Worm (Caenorhabditis elegans): ENCODE measurements around the gene slc-25A18.2.

Gene slc-25A18.2

ce11 chrIV:7486201-7486947 lies 11.5 kb downstream of the slc-25A18.2 start, which contains the start of the genes his-61 and his-62 (continued):
- no peak for TF ChIP-seq unc-62 (GFP tag; optimal IDR thresholded peaks at IDR 0.05)
- TF ChIP-seq egl-27 (tag; optimal IDR thresholded peaks at IDR 0.05): no peak
- TF ChIP-seq mdl-1 (tag; optimal IDR thresholded peaks at IDR 0.05): no peak
- no peak for TF ChIP-seq daf-12 (tag; optimal IDR thresholded peaks at IDR 0.05)
- no peak for TF ChIP-seq nhr-237 (tag; optimal IDR thresholded peaks at IDR 0.05)
- TF ChIP-seq ama-1 (optimal IDR thresholded peaks at IDR 0.05): no peak
- no peak for TF ChIP-seq lin-39 (tag; optimal IDR thresholded peaks at IDR 0.05)
- no peak for TF ChIP-seq elt-3 (tag; optimal IDR thresholded peaks at IDR 0.05)
- peak; percentile 42 for TF ChIP-seq elt-1 (tag; optimal IDR thresholded peaks at IDR 0.05)
- no peak for TF ChIP-seq nhr-23 (tag; optimal IDR thresholded peaks at IDR 0.05)
- TF ChIP-seq pha-4 (tag; optimal IDR thresholded peaks at IDR 0.05): peak; percentile 73
- TF ChIP-seq pqm-1 (tag; optimal IDR thresholded peaks at IDR 0.05): peak; percentile 52
- TF ChIP-seq ceh-28 (tag; optimal IDR thresholded peaks at IDR 0.05): no peak
- TF ChIP-seq ceh-82 (tag; optimal IDR thresholded peaks at IDR 0.05): no peak

DNA sequence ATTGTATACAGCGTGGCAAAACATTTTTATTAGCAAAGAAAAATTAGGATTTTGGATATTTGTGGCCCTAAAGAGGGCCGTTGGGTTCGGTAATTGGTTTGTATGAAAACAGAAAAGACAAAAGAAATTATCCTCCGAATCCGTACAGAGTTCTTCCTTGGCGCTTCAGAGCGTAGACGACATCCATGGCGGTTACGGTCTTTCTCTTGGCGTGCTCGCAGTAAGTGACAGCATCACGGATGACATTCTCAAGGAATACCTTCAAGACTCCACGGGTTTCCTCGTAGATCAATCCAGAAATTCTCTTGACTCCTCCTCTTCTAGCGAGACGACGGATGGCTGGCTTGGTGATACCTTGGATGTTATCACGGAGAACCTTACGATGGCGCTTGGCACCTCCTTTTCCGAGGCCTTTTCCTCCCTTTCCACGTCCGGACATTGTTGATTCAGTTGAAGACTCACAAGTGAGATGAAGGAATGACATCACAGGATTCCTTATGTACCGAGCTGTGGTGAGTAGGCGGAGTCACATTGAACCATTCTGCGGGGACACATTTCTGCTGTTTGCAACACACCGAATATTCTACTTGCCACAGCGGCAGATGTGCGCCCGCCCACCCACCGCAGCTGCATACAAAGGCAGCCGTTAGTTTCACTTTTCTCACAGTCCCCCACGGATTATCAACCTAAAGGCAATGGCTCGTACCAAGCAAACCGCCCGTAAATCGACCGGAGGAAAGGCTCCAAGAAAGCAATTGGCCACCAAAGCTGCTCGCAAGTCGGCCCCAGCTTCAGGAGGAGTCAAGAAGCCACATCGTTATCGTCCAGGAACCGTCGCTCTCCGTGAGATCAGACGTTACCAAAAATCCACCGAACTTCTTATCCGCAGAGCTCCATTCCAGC lies 13.0 kb downstream of the slc-25A18.2 start, which contains the start of the genes his-60 and his-59:
his-60 (minus strand) TSS at position 439 of the 903 bp plus-strand sequence.
his-59 (plus strand) TSS at position 696 of the 903 bp plus-strand sequence.
- peak; percentile 6 for TF ChIP-seq lsy-12 (tag; optimal IDR thresholded peaks at IDR 0.05)
- TF ChIP-seq elt-3 (tag; optimal IDR thresholded peaks at IDR 0.05): no peak
- no peak for TF ChIP-seq egl-5 (tag; optimal IDR thresholded peaks at IDR 0.05)
- no peak for TF ChIP-seq zag-1 (tag; optimal IDR thresholded peaks at IDR 0.05)
- no peak for TF ChIP-seq fos-1 (tag; optimal IDR thresholded peaks at IDR 0.05)
- TF ChIP-seq fkh-2 (tag; optimal IDR thresholded peaks at IDR 0.05): no peak
- TF ChIP-seq nhr-23 (tag; optimal IDR thresholded peaks at IDR 0.05): no peak
- TF ChIP-seq ceh-9 (tag; optimal IDR thresholded peaks at IDR 0.05): no peak
- TF ChIP-seq elt-1 (tag; optimal IDR thresholded peaks at IDR 0.05): no peak
- no peak for TF ChIP-seq ceh-16 (tag; optimal IDR thresholded peaks at IDR 0.05)
- no peak for TF ChIP-seq nfya-1 (tag; optimal IDR thresholded peaks at IDR 0.05; ENCODE audit: insufficient read depth)
- peak; percentile 4 for TF ChIP-seq lin-15B (tag; optimal IDR thresholded peaks at IDR 0.05)
- peak; percentile 90 for TF ChIP-seq nhr-25 (tag; optimal IDR thresholded peaks at IDR 0.05)
- TF ChIP-seq ZK546.5 (tag; optimal IDR thresholded peaks at IDR 0.05): no peak
- TF ChIP-seq tbx-2 (tag; optimal IDR thresholded peaks at IDR 0.05): no peak
- TF ChIP-seq daf-12 (tag; optimal IDR thresholded peaks at IDR 0.05): no peak
- no peak for TF ChIP-seq ztf-4 (tag; optimal IDR thresholded peaks at IDR 0.05)
- peak; percentile 51 for TF ChIP-seq nhr-43 (tag; optimal IDR thresholded peaks at IDR 0.05; ENCODE audit: poor library complexity, severe bottlenecking)
- no peak for TF ChIP-seq ceh-82 (tag; optimal IDR thresholded peaks at IDR 0.05)
- TF ChIP-seq nhr-11 (tag; optimal IDR thresholded peaks at IDR 0.05): no peak
- TF ChIP-seq unc-62 (GFP tag; optimal IDR thresholded peaks at IDR 0.05): no peak
- TF ChIP-seq nhr-67 (tag; optimal IDR thresholded peaks at IDR 0.05): no peak
- TF ChIP-seq ama-1 (optimal IDR thresholded peaks at IDR 0.05): no peak
- peak; percentile 27 for TF ChIP-seq elt-2 (tag; optimal IDR thresholded peaks at IDR 0.05)
- TF ChIP-seq mml-1 (tag; optimal IDR thresholded peaks at IDR 0.05): no peak
- no peak for TF ChIP-seq nhr-12 (tag; optimal IDR thresholded peaks at IDR 0.05)
- TF ChIP-seq ceh-28 (tag; optimal IDR thresholded peaks at IDR 0.05): no peak
- no peak for TF ChIP-seq sea-2 (GFP tag; optimal IDR thresholded peaks at IDR 0.05)
- peak; percentile 43 for TF ChIP-seq pha-4 (tag; optimal IDR thresholded peaks at IDR 0.05)
- no peak for TF ChIP-seq fkh-10 (GFP tag; optimal IDR thresholded peaks at IDR 0.05)
- TF ChIP-seq nhr-76 (tag; optimal IDR thresholded peaks at IDR 0.05): no peak
- TF ChIP-seq unc-39 (tag; optimal IDR thresholded peaks at IDR 0.05): no peak
- no peak for TF ChIP-seq skn-1 (tag; optimal IDR thresholded peaks at IDR 0.05)
- no peak for TF ChIP-seq hmg-11 (tag; optimal IDR thresholded peaks at IDR 0.05)
- no peak for TF ChIP-seq jun-1 (tag; optimal IDR thresholded peaks at IDR 0.05)
- no peak for TF ChIP-seq nhr-237 (tag; optimal IDR thresholded peaks at IDR 0.05)
- TF ChIP-seq pqm-1 (tag; optimal IDR thresholded peaks at IDR 0.05): peak; percentile 33
- no peak for TF ChIP-seq nhr-77 (tag; optimal IDR thresholded peaks at IDR 0.05)
- no peak for TF ChIP-seq R02D3.7 (tag; optimal IDR thresholded peaks at IDR 0.05)
- TF ChIP-seq ztf-11 (tag; optimal IDR thresholded peaks at IDR 0.05): no peak
- no peak for TF ChIP-seq aly-2 (tag; optimal IDR thresholded peaks at IDR 0.05)
- TF ChIP-seq nhr-28 (tag; optimal IDR thresholded peaks at IDR 0.05): no peak
- TF ChIP-seq eor-1 (tag; optimal IDR thresholded peaks at IDR 0.05): no peak
- TF ChIP-seq lin-39 (tag; optimal IDR thresholded peaks at IDR 0.05): no peak
- peak; percentile 6 for TF ChIP-seq snpc-4 (tag; optimal IDR thresholded peaks at IDR 0.05)
- no peak for TF ChIP-seq egl-27 (tag; optimal IDR thresholded peaks at IDR 0.05)
- TF ChIP-seq mdl-1 (tag; optimal IDR thresholded peaks at IDR 0.05): no peak

All from whole organism, L3 larva.